Worm (Caenorhabditis elegans): ENCODE data around the gene frpr-16.
"Not testable (repeated sequence)": the region's sequence is repeated elsewhere in the genome, so short reads cannot be mapped to it uniquely, and the experiment has no call there.

Gene frpr-16

DNA sequence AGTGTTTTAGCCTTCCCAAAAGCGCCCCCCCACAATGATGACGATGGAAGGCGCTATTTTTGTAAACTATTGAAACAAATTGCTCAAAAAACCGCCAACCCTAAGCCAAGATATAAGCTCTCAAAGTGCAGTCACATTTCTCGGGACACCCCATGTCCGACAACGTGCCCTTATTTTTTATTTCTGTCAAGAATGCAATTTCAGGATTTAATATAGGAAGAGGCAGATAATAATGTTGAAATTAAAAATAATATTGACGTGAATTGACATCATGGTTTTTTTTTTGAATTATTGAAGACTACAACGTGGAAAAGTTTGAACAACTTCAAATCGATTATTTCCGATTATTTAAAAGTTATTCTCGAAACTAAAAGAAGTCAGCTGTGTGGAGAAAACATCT is 16.9 kb downstream of the frpr-16 start, which contains the start of gene ZK84.2:
ZK84.2 (plus strand) TSS at position 301 of the 400 bp plus-strand sequence.
- not testable (repeated sequence) for TF ChIP-seq tab-1 (GFP tag; IDR thresholded peaks at IDR 0.05); ztf-29 (GFP tag; IDR thresholded peaks at IDR 0.05); ref-1 (GFP tag; conservative IDR thresholded peaks at IDR 0.05)

DNA sequence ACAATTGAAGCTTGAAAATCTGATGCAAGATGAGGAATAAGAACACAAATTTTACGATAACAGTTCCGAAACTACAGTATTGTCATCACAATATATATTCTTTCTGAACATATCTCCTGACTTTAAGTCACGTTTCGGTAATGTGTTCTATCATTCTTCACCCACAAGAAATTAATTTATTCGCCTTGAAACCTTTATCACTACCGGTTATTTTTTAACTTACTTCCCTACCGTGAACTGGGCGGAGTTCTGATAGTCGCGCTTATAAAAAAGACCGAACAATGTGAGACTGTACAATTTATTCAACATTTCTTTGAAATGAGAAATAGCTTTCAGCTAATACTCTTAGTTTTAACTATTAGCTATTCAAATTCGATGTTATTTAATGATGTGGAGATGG is 20.5 kb downstream of the frpr-16 start, which contains the start of gene ins-20:
ins-20 (plus strand) TSS at position 301 of the 400 bp plus-strand sequence.
- TF ChIP-seq ref-1 (GFP tag; conservative IDR thresholded peaks at IDR 0.05) (no peak), med-1 (GFP tag; optimal IDR thresholded peaks at IDR 0.05; ENCODE audit: insufficient read depth) (no peak), T22C8.4 (GFP tag; IDR thresholded peaks at IDR 0.05) (no peak), tab-1 (GFP tag; IDR thresholded peaks at IDR 0.05) (no peak), ztf-29 (GFP tag; IDR thresholded peaks at IDR 0.05) (no peak), cog-1 (tag; optimal IDR thresholded peaks at IDR 0.05) (no peak), klf-2 (GFP tag; conservative IDR thresholded peaks at IDR 0.05) (no peak), ztf-23 (GFP tag; IDR thresholded peaks at IDR 0.05) (no peak), flt-1 (GFP tag; IDR thresholded peaks at IDR 0.05) (no peak)

DNA sequence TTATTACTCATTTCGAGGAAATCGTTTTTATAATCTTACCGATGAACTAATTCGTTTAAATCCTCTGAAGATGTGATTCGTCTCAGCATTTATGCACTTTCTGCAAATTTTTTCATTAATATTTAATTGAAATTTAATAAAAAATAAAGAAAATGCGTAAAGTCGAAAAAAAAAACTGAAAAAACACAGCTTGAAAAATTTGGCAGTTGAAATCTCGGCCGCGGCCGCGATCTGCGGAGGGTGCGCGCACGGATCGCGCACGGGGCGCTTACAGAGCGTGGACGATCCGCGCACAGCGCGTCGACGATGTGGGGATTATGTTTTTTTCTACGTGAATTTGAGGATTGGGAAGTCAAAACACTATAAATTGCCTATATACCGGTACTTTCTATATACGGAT is 22.1 kb downstream of the frpr-16 start, which contains the start of gene ZK84.4:
ZK84.4 (minus strand) TSS at position 101 of the 400 bp plus-strand sequence.
- TF ChIP-seq ref-1 (GFP tag; conservative IDR thresholded peaks at IDR 0.05); flt-1 (GFP tag; IDR thresholded peaks at IDR 0.05); tab-1 (GFP tag; IDR thresholded peaks at IDR 0.05): not testable (repeated sequence)

DNA sequence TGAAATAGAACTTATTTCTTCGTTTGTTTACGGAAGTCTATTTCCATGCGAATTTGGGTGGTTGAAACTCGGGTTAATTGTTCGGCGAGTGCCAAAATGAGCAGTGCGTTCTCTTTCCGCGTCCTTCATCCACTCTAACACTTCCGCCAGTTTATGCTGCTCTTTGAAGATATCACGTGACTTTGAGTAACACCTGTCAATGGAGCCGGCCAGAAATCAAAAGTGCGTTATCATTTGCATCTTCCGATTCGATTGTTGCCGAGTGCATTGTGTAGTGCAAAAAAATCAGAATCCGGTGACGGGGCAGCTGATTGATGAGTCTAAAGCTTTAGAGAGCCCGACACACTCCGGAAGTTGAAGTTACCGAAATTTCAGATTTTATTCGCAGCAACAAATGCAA is 30.0 kb downstream of the frpr-16 start:
- TF ChIP-seq klf-2 (GFP tag; conservative IDR thresholded peaks at IDR 0.05) (no peak), ztf-29 (GFP tag; IDR thresholded peaks at IDR 0.05) (no peak)

DNA sequence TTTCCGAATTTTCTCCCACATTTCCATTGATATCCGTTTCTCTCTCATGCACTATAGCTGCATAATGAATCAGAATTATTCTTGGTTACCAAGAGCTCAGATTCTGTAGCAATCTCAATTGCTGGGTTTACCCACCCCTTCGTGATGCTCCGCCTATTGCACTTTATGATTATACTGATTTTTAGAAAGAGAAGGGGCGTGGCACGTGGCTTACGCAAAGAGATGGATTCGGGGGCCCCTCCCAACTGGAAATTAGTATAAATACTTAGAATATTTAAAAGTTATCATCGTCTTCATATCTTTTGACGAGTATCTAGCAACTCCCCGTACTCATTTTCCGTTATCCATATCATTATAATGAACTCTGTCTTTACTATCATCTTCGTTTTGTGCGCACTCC is 30.9 kb downstream of the frpr-16 start, which contains the start of gene ins-6:
ins-6 (plus strand) TSS at position 301 of the 400 bp plus-strand sequence.
- no peak for TF ChIP-seq cog-1 (tag; optimal IDR thresholded peaks at IDR 0.05)
- TF ChIP-seq T22C8.4 (GFP tag; IDR thresholded peaks at IDR 0.05), result no peak
- no peak for TF ChIP-seq tab-1 (GFP tag; IDR thresholded peaks at IDR 0.05)
- TF ChIP-seq klf-2 (GFP tag; conservative IDR thresholded peaks at IDR 0.05), result no peak
- no peak for TF ChIP-seq flt-1 (GFP tag; IDR thresholded peaks at IDR 0.05)

DNA sequence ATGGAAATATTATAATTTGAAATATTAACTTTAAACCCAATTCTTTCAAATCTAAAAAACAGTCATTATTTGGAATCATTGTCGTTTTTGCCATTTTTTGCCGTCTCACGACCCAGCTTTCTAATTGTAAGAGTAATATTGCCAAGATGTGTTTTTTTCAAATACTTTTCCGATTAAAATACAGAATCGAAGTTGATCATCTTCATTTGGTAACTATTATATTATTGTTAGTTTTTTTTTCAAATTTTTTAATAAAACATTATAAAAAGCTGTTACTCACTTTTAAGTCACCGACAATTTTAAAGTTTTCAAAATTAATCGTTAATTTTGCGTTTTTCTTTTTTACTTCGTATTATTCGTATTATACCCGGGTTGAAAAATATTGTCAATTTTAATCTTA is 33.7 kb downstream of the frpr-16 start, which contains the start of gene ins-5:
ins-5 (plus strand) TSS at position 301 of the 400 bp plus-strand sequence.
- TF ChIP-seq cog-1 (tag; optimal IDR thresholded peaks at IDR 0.05) (no peak), klf-2 (GFP tag; conservative IDR thresholded peaks at IDR 0.05) (no peak), tab-1 (GFP tag; IDR thresholded peaks at IDR 0.05) (no peak), T22C8.4 (GFP tag; IDR thresholded peaks at IDR 0.05) (no peak), ref-1 (GFP tag; conservative IDR thresholded peaks at IDR 0.05) (no peak), ztf-23 (GFP tag; IDR thresholded peaks at IDR 0.05) (no peak), ztf-29 (GFP tag; IDR thresholded peaks at IDR 0.05) (no peak), flt-1 (GFP tag; IDR thresholded peaks at IDR 0.05) (no peak), med-1 (GFP tag; optimal IDR thresholded peaks at IDR 0.05; ENCODE audit: insufficient read depth) (no peak)

DNA sequence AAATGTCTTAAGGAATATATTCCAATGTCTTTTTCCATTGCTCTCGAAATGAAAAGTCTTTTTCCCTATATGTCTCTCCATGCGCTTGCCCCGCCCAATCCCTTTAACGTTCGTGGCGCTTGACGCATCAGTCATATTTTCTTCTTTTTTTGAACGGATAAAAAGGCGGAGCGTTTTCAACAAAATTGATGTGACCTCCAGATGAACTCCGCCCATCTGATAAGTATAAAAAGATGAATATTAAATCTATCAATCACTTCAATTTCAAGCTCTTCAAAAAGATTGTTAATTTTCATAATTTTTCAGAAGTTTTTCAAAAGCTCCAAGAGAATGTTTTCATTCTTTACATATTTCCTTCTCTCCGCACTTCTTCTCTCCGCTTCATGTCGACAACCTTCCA is 34.9 kb downstream of the frpr-16 start, which contains the start of gene ins-4:
ins-4 (plus strand) TSS at position 301 of the 400 bp plus-strand sequence.
- TF ChIP-seq T22C8.4 (GFP tag; IDR thresholded peaks at IDR 0.05), result no peak
- TF ChIP-seq med-1 (GFP tag; optimal IDR thresholded peaks at IDR 0.05; ENCODE audit: insufficient read depth), result no peak
- TF ChIP-seq klf-2 (GFP tag; conservative IDR thresholded peaks at IDR 0.05), result no peak
- TF ChIP-seq ref-1 (GFP tag; conservative IDR thresholded peaks at IDR 0.05), result no peak
- no peak for TF ChIP-seq ztf-23 (GFP tag; IDR thresholded peaks at IDR 0.05)
- TF ChIP-seq tab-1 (GFP tag; IDR thresholded peaks at IDR 0.05), result no peak
- no peak for TF ChIP-seq flt-1 (GFP tag; IDR thresholded peaks at IDR 0.05)
- TF ChIP-seq cog-1 (tag; optimal IDR thresholded peaks at IDR 0.05), result no peak
- no peak for TF ChIP-seq ztf-29 (GFP tag; IDR thresholded peaks at IDR 0.05)

DNA sequence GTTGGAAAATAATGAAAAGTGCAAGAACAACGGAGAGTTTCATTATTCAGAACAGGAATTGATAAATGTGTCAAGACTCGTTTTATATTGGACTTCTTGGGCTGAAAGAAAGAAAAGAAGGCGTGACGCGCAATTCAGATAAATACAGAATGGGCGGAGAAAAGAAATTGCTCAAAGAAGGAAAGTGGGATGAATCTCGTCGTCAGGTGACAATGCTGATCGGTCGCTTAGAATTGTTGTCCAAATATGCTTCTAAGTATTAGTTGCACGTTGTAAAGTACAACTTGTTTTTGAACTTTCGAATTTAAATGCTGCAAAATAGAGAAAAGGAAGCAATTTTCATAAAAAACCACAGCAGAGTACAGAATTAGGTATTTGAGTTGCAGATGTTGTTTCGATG is 40.3 kb downstream of the frpr-16 start, which contains the start of gene ins-3:
ins-3 (minus strand) TSS at position 101 of the 400 bp plus-strand sequence.
- no peak for TF ChIP-seq flt-1 (GFP tag; IDR thresholded peaks at IDR 0.05)
- no peak for TF ChIP-seq klf-2 (GFP tag; conservative IDR thresholded peaks at IDR 0.05)
- no peak for TF ChIP-seq tab-1 (GFP tag; IDR thresholded peaks at IDR 0.05)
- TF ChIP-seq cog-1 (tag; optimal IDR thresholded peaks at IDR 0.05), result no peak
- TF ChIP-seq ztf-29 (GFP tag; IDR thresholded peaks at IDR 0.05), result no peak
- no peak for TF ChIP-seq ref-1 (GFP tag; conservative IDR thresholded peaks at IDR 0.05)
- no peak for TF ChIP-seq T22C8.4 (GFP tag; IDR thresholded peaks at IDR 0.05)
- no peak for TF ChIP-seq med-1 (GFP tag; optimal IDR thresholded peaks at IDR 0.05; ENCODE audit: insufficient read depth)
- TF ChIP-seq ztf-23 (GFP tag; IDR thresholded peaks at IDR 0.05), result no peak

DNA sequence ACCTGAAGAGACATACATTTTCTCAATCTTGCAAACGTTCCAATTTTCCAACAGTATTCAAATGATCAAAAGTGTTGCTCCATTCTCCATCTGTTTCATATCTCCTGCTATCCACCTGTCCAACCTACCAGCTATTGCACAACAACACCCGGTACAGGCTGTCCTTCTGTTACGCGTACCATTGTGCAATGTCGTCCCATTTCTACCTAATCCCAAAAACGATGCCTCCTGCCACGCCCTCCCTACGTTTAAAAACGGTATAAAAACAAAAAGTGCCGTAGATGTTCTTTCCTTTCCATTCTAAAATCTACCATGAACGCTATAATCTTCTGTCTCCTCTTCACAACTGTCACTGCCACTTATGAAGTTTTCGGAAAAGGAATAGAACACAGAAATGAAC is 42.8 kb downstream of the frpr-16 start, which contains the start of gene ins-2:
ins-2 (plus strand) TSS at position 301 of the 400 bp plus-strand sequence.
- TF ChIP-seq med-1 (GFP tag; optimal IDR thresholded peaks at IDR 0.05; ENCODE audit: insufficient read depth), result no peak
- TF ChIP-seq ztf-29 (GFP tag; IDR thresholded peaks at IDR 0.05), result no peak
- no peak for TF ChIP-seq cog-1 (tag; optimal IDR thresholded peaks at IDR 0.05)
- TF ChIP-seq ztf-23 (GFP tag; IDR thresholded peaks at IDR 0.05), result no peak
- TF ChIP-seq klf-2 (GFP tag; conservative IDR thresholded peaks at IDR 0.05), result no peak
- TF ChIP-seq ref-1 (GFP tag; conservative IDR thresholded peaks at IDR 0.05), result no peak
- TF ChIP-seq T22C8.4 (GFP tag; IDR thresholded peaks at IDR 0.05), result no peak
- no peak for TF ChIP-seq tab-1 (GFP tag; IDR thresholded peaks at IDR 0.05)
- no peak for TF ChIP-seq flt-1 (GFP tag; IDR thresholded peaks at IDR 0.05)

Measured in whole organism, midembryonic.